Worm (Caenorhabditis elegans) whole organism, L2 larva: ENCODE results near the gene clec-162.

ENCODE experiments used
- F13H6.1 ChIP-seq: sonication (generic microtip); optimal IDR thresholded peaks from 2 replicates; lab custom pipeline; 2016; ENCODE audit warnings: missing genetic modification characterization, missing compliant biosample characterization
- ZK546.5 ChIP-seq: sonication (generic microtip); optimal IDR thresholded peaks from 2 replicates; lab custom pipeline; 2017; ENCODE audit warnings: missing biosample characterization, missing genetic modification characterization
- blmp-1 ChIP-seq: sonication (generic microtip); optimal IDR thresholded peaks from 2 replicates; lab custom pipeline; 2017; ENCODE audit warnings: missing genetic modification characterization, mild to moderate bottlenecking, missing compliant biosample characterization, antibody characterized with exemption, moderate library complexity; ENCODE audit not compliant: insufficient read depth
- lsy-2 ChIP-seq, 2 experiments: fragments of 150-350 bp in 1 of 2; sonication (generic microtip) in 1 of 2; optimal IDR thresholded peaks; 2 replicates each; lab custom pipeline; 2014 to 2017; ENCODE audit warnings: missing biosample characterization in 2 of 2, missing genetic modification characterization in 2 of 2
- mbf-1 ChIP-seq: sonication (generic microtip); optimal IDR thresholded peaks from 2 replicates; lab custom pipeline; 2017; ENCODE audit warnings: missing biosample characterization, missing genetic modification characterization
- mdl-1 ChIP-seq, 2 experiments: fragments of 150-350 bp in 1 of 2; sonication (generic microtip) in 1 of 2; optimal IDR thresholded peaks; 2 replicates each; lab custom pipeline; 2017; ENCODE audit warnings: missing biosample characterization in 2 of 2, missing genetic modification characterization in 2 of 2
- nhr-129 ChIP-seq: fragments of 150-350 bp; optimal IDR thresholded peaks from 2 replicates; lab custom pipeline; 2014; ENCODE audit warnings: missing biosample characterization, missing genetic modification characterization
- nhr-23 ChIP-seq: fragments of 150-350 bp; optimal IDR thresholded peaks from 2 replicates; lab custom pipeline; 2014; ENCODE audit warnings: missing biosample characterization, missing genetic modification reagents, missing genetic modification characterization
- nhr-25 ChIP-seq: fragments of 150-350 bp; sonication (generic microtip); optimal IDR thresholded peaks from 3 replicates; lab custom pipeline; 2014; ENCODE audit warnings: missing biosample characterization, missing genetic modification characterization
- sem-4 ChIP-seq: fragments of 150-350 bp; optimal IDR thresholded peaks from 2 replicates; lab custom pipeline; 2014; ENCODE audit warnings: missing biosample characterization, missing genetic modification reagents, missing genetic modification characterization
- ztf-11 ChIP-seq: sonication (generic microtip); optimal IDR thresholded peaks from 2 replicates; lab custom pipeline; 2017; ENCODE audit warnings: missing biosample characterization, missing genetic modification characterization
- ztf-4 ChIP-seq: fragments of 150-350 bp; optimal IDR thresholded peaks from 2 replicates; lab custom pipeline; 2014; ENCODE audit warnings: missing biosample characterization, missing genetic modification characterization

ce11 chrIII:9713862-9714261 is 11.2 kb downstream of the clec-162 start, which contains the start of gene ncx-6:
- no peak for TF ChIP-seq nhr-129 (tag; lab: Kevin White, UChicago)
- TF ChIP-seq blmp-1 (tag; lab: Kevin White, UChicago), result no peak
- TF ChIP-seq ZK546.5 (tag; lab: Kevin White, UChicago), result no peak
- TF ChIP-seq ztf-4 (tag; lab: Kevin White, UChicago), result no peak
- no peak for TF ChIP-seq sem-4
- no peak for TF ChIP-seq F13H6.1 (tag; lab: Kevin White, UChicago)
- no peak for TF ChIP-seq mdl-1 (tag; optimal IDR thresholded peaks at IDR 0.05; lab: Kevin White, UChicago)
- no peak for TF ChIP-seq lsy-2 (tag; optimal IDR thresholded peaks at IDR 0.05; lab: Kevin White, UChicago)
- TF ChIP-seq ztf-11 (tag; lab: Kevin White, UChicago), result no peak
- TF ChIP-seq nhr-25, result no peak
- TF ChIP-seq mbf-1 (tag; lab: Kevin White, UChicago), result no peak
- no peak for TF ChIP-seq nhr-23
